Worm (Caenorhabditis elegans): Measurements from ENCODE around the gene pho-5.

The pho-5 gene

ce11 chrIII:7314927-7315547 lies 29.4 kb upstream of the pho-5 start, which contains the start of gene nspg-6:
TSS of gene nspg-6 (minus strand) at chrIII:7314977.
- TF ChIP-seq hlh-11 (tag; optimal IDR thresholded peaks at IDR 0.05), result peak; percentile 30
- TF ChIP-seq Y48G9A.11 (GFP tag; IDR thresholded peaks at IDR 0.05), result no peak
- no peak for TF ChIP-seq madf-9 (GFP tag; conservative IDR thresholded peaks at IDR 0.05)
- TF ChIP-seq dmd-6 (GFP tag; IDR thresholded peaks at IDR 0.05), result peak; percentile 66
- TF ChIP-seq egl-43 (GFP tag; IDR thresholded peaks at IDR 0.05), result no peak
- peak; percentile 39 for TF ChIP-seq dve-1 (tag; optimal IDR thresholded peaks at IDR 0.05; ENCODE audit: insufficient read depth)
- TF ChIP-seq nhr-28 (tag; optimal IDR thresholded peaks at IDR 0.05), result peak; percentile 77
- TF ChIP-seq hif-1 (tag; optimal IDR thresholded peaks at IDR 0.05), result no peak
- TF ChIP-seq hmg-1.1 (GFP tag; IDR thresholded peaks at IDR 0.05), result no peak
- TF ChIP-seq rbr-2 (tag; optimal IDR thresholded peaks at IDR 0.05), result no peak
- TF ChIP-seq daf-16 (GFP tag; optimal IDR thresholded peaks at IDR 0.05), result no peak
- peak; percentile 48 for TF ChIP-seq daf-16 (tag; optimal IDR thresholded peaks at IDR 0.05)
- no peak for TF ChIP-seq fkh-10 (GFP tag; optimal IDR thresholded peaks at IDR 0.05)
- TF ChIP-seq zfp-2 (tag; optimal IDR thresholded peaks at IDR 0.05), result no peak
- TF ChIP-seq php-3 (GFP tag; IDR thresholded peaks at IDR 0.05), result peak; percentile 70; the same call in 1 of the 2 replicates
- TF ChIP-seq lin-13 (GFP tag; optimal IDR thresholded peaks at IDR 0.05), result no peak
- TF ChIP-seq zag-1 (tag; optimal IDR thresholded peaks at IDR 0.05), result no peak
- peak; percentile 97 for TF ChIP-seq pqm-1 (tag; optimal IDR thresholded peaks at IDR 0.05)
- no peak for TF ChIP-seq jun-1 (tag; optimal IDR thresholded peaks at IDR 0.05)

- TF ChIP-seq zfp-2 (tag; optimal IDR thresholded peaks at IDR 0.05), result no peak
- TF ChIP-seq ztf-11 (tag; optimal IDR thresholded peaks at IDR 0.05), result no peak
- peak; percentile 93 for TF ChIP-seq aha-1 (tag)
Observed at ce11 chrIII:7314473-7314872, 28.8 kb upstream of the pho-5 start.

ce11 chrIII:7310662-7311340 lies 25.1 kb upstream of the pho-5 start, which contains the start of the genes F56C9.6 and F56C9.3:
TSS of gene F56C9.6 (minus strand) at chrIII:7310773.
TSS of gene F56C9.3 (plus strand) at chrIII:7311290.
- peak; percentile 20 for TF ChIP-seq unc-130 (GFP tag; optimal IDR thresholded peaks at IDR 0.05)
- TF ChIP-seq lsy-2 (tag; optimal IDR thresholded peaks at IDR 0.05), result no peak
- no peak for TF ChIP-seq lir-3 (tag; optimal IDR thresholded peaks at IDR 0.05)

- TF ChIP-seq unc-62 (GFP tag; optimal IDR thresholded peaks at IDR 0.05 in 1 of 2) (peak in 1 of 2 experiments; percentile 60), unc-62 (tag; optimal IDR thresholded peaks at IDR 0.05) (no peak), ceh-28 (tag; optimal IDR thresholded peaks at IDR 0.05) (peak; percentile 38), F37D6.2 (tag; optimal IDR thresholded peaks at IDR 0.05) (no peak)
Observed at ce11 chrIII:7308600-7309109, 23.0 kb upstream of the pho-5 start, which contains the start of gene acbp-4. TSS of gene acbp-4 (minus strand) at chrIII:7309109.

DNA sequence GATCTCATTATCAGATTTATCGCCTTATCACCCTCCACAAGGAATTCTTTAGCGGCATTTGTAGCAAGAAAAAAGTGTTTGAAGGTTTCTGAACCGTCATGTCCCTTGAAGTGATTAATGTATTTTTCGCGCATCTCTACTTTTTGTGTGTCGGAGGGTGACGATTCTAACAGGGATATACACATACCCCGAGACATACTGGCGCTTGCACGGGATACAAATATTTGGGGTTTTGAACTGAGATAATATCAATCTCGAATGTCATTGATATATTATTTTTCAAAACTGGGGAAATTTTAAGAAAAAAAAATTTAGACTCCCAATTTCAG lies 19.9 kb upstream of the pho-5 start:
- TF ChIP-seq hlh-11 (tag; optimal IDR thresholded peaks at IDR 0.05), result peak; percentile 31
- peak in 1 of 2 experiments; percentile 43 for TF ChIP-seq unc-62 (GFP tag; optimal IDR thresholded peaks at IDR 0.05 in 1 of 2)
- TF ChIP-seq unc-62 (tag; optimal IDR thresholded peaks at IDR 0.05), result no peak
- no peak for TF ChIP-seq ZK337.2 (GFP tag; IDR thresholded peaks at IDR 0.05)
- peak; percentile 24 for TF ChIP-seq aha-1 (tag)
- peak; percentile 72 for TF ChIP-seq nhr-28 (tag; optimal IDR thresholded peaks at IDR 0.05)
- TF ChIP-seq hlh-30 (tag; optimal IDR thresholded peaks at IDR 0.05; ENCODE audit: insufficient read depth), result peak; percentile 57

All from whole organism, L4 larva.